Fruit fly (Drosophila melanogaster) whole organism, embryonic: ENCODE measurements around the gene shi.

Experiments used
- Blimp-1 ChIP-seq: fragments of 200-800 bp; sonication (Bioruptor generic); optimal IDR thresholded peaks from 3 replicates; lab custom pipeline; 2018; ENCODE audit warnings: missing biosample characterization, missing genetic modification characterization, mild to moderate bottlenecking, moderate library complexity, missing genetic modification reagents
- CG11093 ChIP-seq: fragments of 200-800 bp; sonication (Bioruptor generic); IDR thresholded peaks from 3 replicates; pipeline ENCODE4 v1.3.6; 2022; ENCODE audit warnings: missing biosample characterization, missing genetic modification characterization
- CG11398 ChIP-seq: fragments of 200-800 bp; sonication (Bioruptor generic); optimal IDR thresholded peaks from 2 replicates; lab custom pipeline; 2016; ENCODE audit warnings: missing biosample characterization, missing genetic modification characterization
- CG11695 ChIP-seq: fragments of 200-800 bp; sonication (Bioruptor generic); IDR thresholded peaks from 3 replicates; pipeline ENCODE4 v1.3.6; 2022; ENCODE audit warnings: missing biosample characterization, missing genetic modification characterization
- CG12219 ChIP-seq: fragments of 200-800 bp; sonication (Bioruptor generic); optimal IDR thresholded peaks from 3 replicates; lab custom pipeline; 2018; ENCODE audit warnings: missing biosample characterization, mild to moderate bottlenecking, missing genetic modification characterization
- CG12744 ChIP-seq: fragments of 200-800 bp; sonication (Bioruptor generic); optimal IDR thresholded peaks from 2 replicates; lab custom pipeline; 2016; ENCODE audit warnings: missing biosample characterization, missing genetic modification characterization
- CG12942 ChIP-seq: fragments of 200-800 bp; sonication (Bioruptor generic); optimal IDR thresholded peaks from 3 replicates; lab custom pipeline; 2016; ENCODE audit warnings: missing biosample characterization, missing genetic modification characterization
- CG14965 ChIP-seq: fragments of 200-800 bp; sonication (Bioruptor generic); optimal IDR thresholded peaks from 2 replicates; lab custom pipeline; 2016; ENCODE audit warnings: missing biosample characterization, missing genetic modification characterization, borderline replicate concordance
- CG16779 ChIP-seq: fragments of 200-800 bp; sonication (Bioruptor generic); IDR thresholded peaks from 2 replicates; pipeline ENCODE4 v1.3.6; 2022; ENCODE audit warnings: missing biosample characterization, missing genetic modification characterization
- CG16813 ChIP-seq: fragments of 200-800 bp; sonication (Bioruptor generic); IDR thresholded peaks from 3 replicates; pipeline ENCODE4 v1.3.6; 2022; ENCODE audit warnings: missing biosample characterization, missing genetic modification characterization; ENCODE audit not compliant: partially characterized antibody
- CG16863 ChIP-seq: fragments of 200-800 bp; sonication (Bioruptor generic); optimal IDR thresholded peaks from 3 replicates; lab custom pipeline; 2016; ENCODE audit warnings: missing biosample characterization, missing genetic modification characterization
- CG2875 ChIP-seq: fragments of 200-800 bp; sonication (Bioruptor generic); optimal IDR thresholded peaks from 2 replicates; lab custom pipeline; 2017; ENCODE audit warnings: missing biosample characterization, mild to moderate bottlenecking, missing genetic modification characterization, missing genetic modification reagents
- CG30431 ChIP-seq: fragments of 200-800 bp; sonication (Bioruptor generic); optimal IDR thresholded peaks from 2 replicates; lab custom pipeline; 2017; ENCODE audit warnings: missing biosample characterization, missing genetic modification characterization
- CG31365 ChIP-seq: fragments of 200-800 bp; sonication (Bioruptor generic); optimal IDR thresholded peaks from 2 replicates; lab custom pipeline; 2018; ENCODE audit warnings: missing biosample characterization, mild to moderate bottlenecking, missing genetic modification characterization
- CG3163 ChIP-seq: fragments of 200-800 bp; sonication (Bioruptor generic); optimal IDR thresholded peaks from 3 replicates; lab custom pipeline; 2016; ENCODE audit warnings: missing biosample characterization, missing genetic modification characterization
- CG32767 ChIP-seq: fragments of 200-800 bp; sonication (Bioruptor generic); IDR thresholded peaks from 2 replicates; pipeline ENCODE4 v1.3.6; 2022; ENCODE audit warnings: missing biosample characterization, missing genetic modification characterization
- CG6272 ChIP-seq: fragments of 200-800 bp; sonication (Bioruptor generic); IDR thresholded peaks from 2 replicates; pipeline ENCODE4 v1.3.6; 2022; ENCODE audit warnings: missing biosample characterization, missing genetic modification characterization
- CG6689 ChIP-seq: fragments of 200-800 bp; sonication (Bioruptor generic); IDR thresholded peaks from 2 replicates; pipeline ENCODE4 v1.3.6; 2022; ENCODE audit warnings: missing biosample characterization, missing genetic modification characterization
- CG8281 ChIP-seq: fragments of 200-800 bp; sonication (Bioruptor generic); optimal IDR thresholded peaks from 2 replicates; lab custom pipeline; 2018; ENCODE audit warnings: missing biosample characterization, mild to moderate bottlenecking, missing genetic modification characterization, moderate library complexity
- CHES-1-like ChIP-seq: fragments of 200-800 bp; sonication (Bioruptor generic); optimal IDR thresholded peaks from 2 replicates; lab custom pipeline; 2016; ENCODE audit warnings: missing biosample characterization, missing genetic modification characterization
- H15 ChIP-seq: fragments of 200-800 bp; sonication (Bioruptor generic); IDR thresholded peaks from 3 replicates; pipeline ENCODE4 v1.3.6; 2022; ENCODE audit warnings: missing biosample characterization, missing genetic modification characterization
- Lhr ChIP-seq: fragments of 200-800 bp; sonication (Bioruptor generic); optimal IDR thresholded peaks from 3 replicates; lab custom pipeline; 2017; ENCODE audit warnings: mild to moderate bottlenecking, missing biosample characterization, missing genetic modification reagents, missing genetic modification characterization
- NC2α ChIP-seq: fragments of 200-800 bp; sonication (Bioruptor generic); optimal IDR thresholded peaks from 2 replicates; lab custom pipeline; 2016; ENCODE audit warnings: missing biosample characterization, missing genetic modification characterization
- NFAT ChIP-seq: fragments of 200-800 bp; sonication (Bioruptor generic); IDR thresholded peaks from 2 replicates; pipeline ENCODE4 v1.3.6; 2022; ENCODE audit warnings: missing biosample characterization, missing genetic modification characterization
- Nf-YB ChIP-seq: fragments of 200-800 bp; sonication (Bioruptor generic); optimal IDR thresholded peaks from 3 replicates; lab custom pipeline; 2019; ENCODE audit warnings: missing biosample characterization, mild to moderate bottlenecking, missing genetic modification characterization, moderate library complexity
- Taf1 ChIP-seq: fragments of 200-800 bp; sonication (Bioruptor generic); IDR thresholded peaks from 2 replicates; pipeline ENCODE4 v1.3.6; 2022; ENCODE audit warnings: missing biosample characterization, missing genetic modification characterization
- Xrp1 ChIP-seq: fragments of 200-800 bp; sonication (Bioruptor generic); IDR thresholded peaks from 2 replicates; pipeline ENCODE4 v1.3.6; 2022; ENCODE audit warnings: missing biosample characterization, missing genetic modification characterization
- ac ChIP-seq: fragments of 200-800 bp; sonication (Bioruptor generic); optimal IDR thresholded peaks from 3 replicates; lab custom pipeline; 2017; ENCODE audit warnings: missing biosample characterization, mild to moderate bottlenecking, missing genetic modification characterization
- ato ChIP-seq: fragments of 200-800 bp; sonication (Bioruptor generic); IDR thresholded peaks from 2 replicates; pipeline ENCODE4 v1.3.6; 2022; ENCODE audit warnings: missing biosample characterization, missing genetic modification characterization; ENCODE audit not compliant: partially characterized antibody
- az2 ChIP-seq: fragments of 200-800 bp; sonication (Bioruptor generic); optimal IDR thresholded peaks from 3 replicates; lab custom pipeline; 2016; ENCODE audit warnings: missing biosample characterization, missing genetic modification characterization
- bcd ChIP-seq: fragments of 200-800 bp; sonication (Bioruptor generic); optimal IDR thresholded peaks from 2 replicates; lab custom pipeline; 2017; ENCODE audit warnings: missing biosample characterization, mild to moderate bottlenecking, missing genetic modification characterization
- bsh ChIP-seq, 2 experiments: fragments of 200-800 bp; sonication (Bioruptor generic); optimal IDR thresholded peaks; 2 replicates each; lab custom pipeline; 2017 to 2018; ENCODE audit warnings: mild to moderate bottlenecking in 2 of 2, missing biosample characterization in 2 of 2, missing genetic modification characterization in 2 of 2, moderate library complexity in 1 of 2
- croc ChIP-seq: fragments of 200-800 bp; sonication (Bioruptor generic); conservative IDR thresholded peaks from 3 replicates; pipeline ENCODE4 v1.3.6; 2022; ENCODE audit warnings: missing biosample characterization, missing genetic modification characterization
- cwo ChIP-seq: fragments of 200-800 bp; sonication (Bioruptor generic); optimal IDR thresholded peaks from 3 replicates; lab custom pipeline; 2017; ENCODE audit warnings: missing biosample characterization, missing genetic modification characterization, mild to moderate bottlenecking, moderate library complexity, missing genetic modification reagents
- disco-r ChIP-seq: fragments of 200-800 bp; sonication (Bioruptor generic); optimal IDR thresholded peaks from 2 replicates; lab custom pipeline; 2016; ENCODE audit warnings: missing biosample characterization, missing genetic modification characterization
- dm ChIP-seq: fragments of 200-800 bp; sonication (Bioruptor generic); optimal IDR thresholded peaks from 3 replicates; lab custom pipeline; 2016; ENCODE audit warnings: missing biosample characterization, missing genetic modification characterization
- ems ChIP-seq: fragments of 200-800 bp; sonication (Bioruptor generic); optimal IDR thresholded peaks from 3 replicates; lab custom pipeline; 2016; ENCODE audit warnings: missing biosample characterization, missing genetic modification characterization
- gcm ChIP-seq: fragments of 200-800 bp; sonication (Bioruptor generic); optimal IDR thresholded peaks from 2 replicates; lab custom pipeline; 2019; ENCODE audit warnings: missing biosample characterization, mild to moderate bottlenecking, missing genetic modification characterization, moderate library complexity
- hkb ChIP-seq, 2 experiments: fragments of 200-800 bp in 1 of 2; fragments of >200 bp in 1 of 2; sonication (Bioruptor generic) in 1 of 2; IDR thresholded peaks in 1 of 2; optimal IDR thresholded peaks in 1 of 2; 2 replicates each; pipeline versions ENCODE4 v1.3.6 to Lab custom; 2017 to 2022; ENCODE audit warnings: missing biosample characterization in 1 of 2, missing genetic modification characterization in 1 of 2
- hth ChIP-seq: fragments of >200 bp; optimal IDR thresholded peaks from 2 replicates; lab custom pipeline; 2017; ENCODE audit warnings: inconsistent platforms
- insv ChIP-seq, 2 experiments: fragments of 200-800 bp; sonication (Bioruptor generic); optimal IDR thresholded peaks; 3 replicates each; lab custom pipeline; 2016 to 2018; ENCODE audit warnings: missing biosample characterization in 2 of 2, missing genetic modification characterization in 2 of 2
- lmd ChIP-seq: fragments of 200-800 bp; sonication (Bioruptor generic); IDR thresholded peaks from 2 replicates; pipeline ENCODE4 v1.3.6; 2022; ENCODE audit warnings: missing biosample characterization, missing genetic modification characterization
- mirr ChIP-seq: fragments of 200-800 bp; sonication (Bioruptor generic); optimal IDR thresholded peaks from 3 replicates; lab custom pipeline; 2018; ENCODE audit warnings: missing biosample characterization, mild to moderate bottlenecking, missing genetic modification characterization
- odd ChIP-seq: fragments of 200-800 bp; sonication (Bioruptor generic); optimal IDR thresholded peaks from 2 replicates; lab custom pipeline; 2017; ENCODE audit warnings: missing biosample characterization, mild to moderate bottlenecking, missing genetic modification characterization
- org-1 ChIP-seq: fragments of 200-800 bp; sonication (Bioruptor generic); optimal IDR thresholded peaks from 2 replicates; lab custom pipeline; 2017; ENCODE audit warnings: missing biosample characterization, missing genetic modification characterization
- pb ChIP-seq: fragments of 200-800 bp; sonication (Bioruptor generic); optimal IDR thresholded peaks from 3 replicates; lab custom pipeline; 2016; ENCODE audit warnings: missing biosample characterization, missing genetic modification characterization
- repo ChIP-seq: fragments of 200-800 bp; sonication (Bioruptor generic); optimal IDR thresholded peaks from 2 replicates; lab custom pipeline; 2016; ENCODE audit warnings: missing biosample characterization, missing genetic modification characterization
- run ChIP-seq: fragments of 200-800 bp; sonication (Bioruptor generic); optimal IDR thresholded peaks from 3 replicates; lab custom pipeline; 2018; ENCODE audit warnings: missing biosample characterization, mild to moderate bottlenecking, missing genetic modification characterization
- seq ChIP-seq: fragments of 200-800 bp; sonication (Bioruptor generic); IDR thresholded peaks from 2 replicates; pipeline ENCODE4 v1.3.6; 2022; ENCODE audit warnings: missing biosample characterization, missing genetic modification characterization
- sna ChIP-seq: fragments of 200-800 bp; sonication (Bioruptor generic); IDR thresholded peaks from 2 replicates; pipeline ENCODE4 v1.3.6; 2022; ENCODE audit warnings: missing biosample characterization, missing genetic modification characterization; ENCODE audit not compliant: partially characterized antibody

Gene shi

DNA sequence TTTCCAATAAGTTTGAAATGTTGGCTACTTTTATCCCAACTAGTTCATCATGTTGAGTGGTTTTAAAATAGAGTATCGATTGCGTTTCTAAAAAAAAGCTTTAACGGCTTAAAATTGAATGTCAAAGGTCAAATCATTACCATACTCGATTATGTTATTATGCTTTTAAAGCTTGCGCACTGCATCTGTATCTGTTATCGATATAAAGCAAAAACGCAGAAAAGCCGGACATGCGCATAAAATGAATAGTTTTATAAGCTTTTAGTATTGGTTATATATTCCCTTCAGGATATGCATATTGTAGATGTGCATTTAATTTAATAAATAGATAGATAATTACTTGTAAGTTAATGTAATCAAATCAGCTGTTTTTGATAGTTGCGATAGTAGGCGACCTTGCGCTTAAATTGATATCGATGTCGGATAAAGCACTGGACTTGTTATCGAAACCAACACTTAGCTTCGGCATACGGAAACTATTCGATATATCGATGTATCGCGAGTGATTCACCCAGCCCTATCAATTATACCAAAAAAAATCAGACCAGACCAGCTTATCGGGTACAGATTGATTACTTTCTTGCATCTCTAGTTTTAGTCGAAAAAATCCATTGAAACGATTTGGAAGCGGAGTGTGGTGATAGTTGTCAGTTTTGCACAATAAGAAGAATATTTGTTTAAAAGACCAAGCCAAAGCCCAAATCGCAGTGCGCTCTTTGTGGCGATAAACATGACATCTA is at the start of gene shi (continued):
- TF ChIP-seq CG3163 (GFP tag; lab: Kevin White, UChicago) (no peak), pb (no peak), CG12942 (no peak), H15 (GFP tag; lab: Robert Waterston, UW) (no peak), run (no peak), insv (GFP tag; optimal IDR thresholded peaks at IDR 0.05; lab: Kevin White, UChicago) (peak in 1 of 2 experiments; percentile 67), NFAT (GFP tag; lab: Robert Waterston, UW) (no peak), az2 (no peak), CG14965 (GFP tag; lab: Kevin White, UChicago) (no peak), Xrp1 (GFP tag; lab: Robert Waterston, UW) (no peak), ac (GFP tag; lab: Kevin White, UChicago) (no peak), mirr (GFP tag; lab: Kevin White, UChicago) (peak; percentile 59), CG6272 (no peak), sna (GFP tag; lab: Robert Waterston, UW) (peak; percentile 93), CG16813 (GFP tag; lab: Robert Waterston, UW) (peak; percentile 98), org-1 (GFP tag; lab: Kevin White, UChicago) (no peak), CG16863 (GFP tag; lab: Kevin White, UChicago) (no peak), CG16779 (GFP tag; lab: Robert Waterston, UW) (no peak), CG6689 (GFP tag; lab: Robert Waterston, UW) (no peak), gcm (GFP tag; lab: Kevin White, UChicago) (no peak), Blimp-1 (GFP tag; lab: Kevin White, UChicago) (no peak), dm (peak; percentile 26), Taf1 (GFP tag; lab: Robert Waterston, UW) (no peak), NC2α (GFP tag; lab: Kevin White, UChicago) (no peak), lmd (GFP tag; lab: Robert Waterston, UW) (no peak), CG30431 (GFP tag; lab: Kevin White, UChicago) (no peak), CG11695 (GFP tag; lab: Robert Waterston, UW) (no peak), CG12219 (GFP tag; lab: Kevin White, UChicago) (no peak), CG8281 (no peak), repo (GFP tag; lab: Kevin White, UChicago) (no peak), disco-r (no peak), CG12744 (no peak), bcd (GFP tag; lab: Kevin White, UChicago) (peak; percentile 3), hkb (optimal IDR thresholded peaks at IDR 0.05; lab: Kevin White, UChicago) (no peak), hkb (GFP tag; IDR thresholded peaks at IDR 0.05; lab: Robert Waterston, UW) (no peak), ato (GFP tag; lab: Robert Waterston, UW) (peak; percentile 99), CG31365 (tag; lab: Kevin White, UChicago) (no peak), hth (lab: Kevin White, UChicago) (no peak), CG11398 (GFP tag; lab: Kevin White, UChicago) (no peak), Lhr (GFP tag; lab: Kevin White, UChicago) (peak; percentile 46), CG32767 (no peak), Nf-YB (peak; percentile 18), CG11093 (no peak), ems (GFP tag; lab: Kevin White, UChicago) (no peak), cwo (GFP tag; lab: Kevin White, UChicago) (no peak), bsh (GFP tag; optimal IDR thresholded peaks at IDR 0.05; lab: Kevin White, UChicago) (no peak), seq (GFP tag; lab: Robert Waterston, UW) (no peak), odd (GFP tag; lab: Kevin White, UChicago) (no peak), CHES-1-like (GFP tag; lab: Kevin White, UChicago) (peak; percentile 44), CG2875 (GFP tag; lab: Kevin White, UChicago) (no peak), croc (GFP tag; lab: Robert Waterston, UW) (no peak)
